Fruit fly (Drosophila melanogaster): ENCODE data around the gene emc.

Gene emc

dm6 chr3L:724518-725341 is 24.5 kb upstream of the emc start (continued):
- TF ChIP-seq B-H1 (GFP tag; IDR thresholded peaks at IDR 0.05) (peak; percentile 83), oc (tag; optimal IDR thresholded peaks at IDR 0.05) (peak; percentile 88), Hr51 (GFP tag; optimal IDR thresholded peaks at IDR 0.05) (peak; percentile 78 to 90), CG8281 (tag; optimal IDR thresholded peaks at IDR 0.05) (peak; percentile 69), CG6813 (GFP tag; optimal IDR thresholded peaks at IDR 0.05) (peak; percentile 93), CG32772 (GFP tag; IDR thresholded peaks at IDR 0.05) (peak; percentile 95), ash1 (GFP tag; optimal IDR thresholded peaks at IDR 0.05) (peak; percentile 17), CG1024 (GFP tag; IDR thresholded peaks at IDR 0.05) (peak; percentile 86), CG11560 (tag; IDR thresholded peaks at IDR 0.05) (peak; percentile 43; the same call in 2 of the 3 replicates), Camta (GFP tag; optimal IDR thresholded peaks at IDR 0.05) (peak; percentile 99), CG5180 (GFP tag; optimal IDR thresholded peaks at IDR 0.05) (peak; percentile 75), CG11456 (GFP tag; IDR thresholded peaks at IDR 0.05) (peak; percentile 80), CG16779 (GFP tag; IDR thresholded peaks at IDR 0.05) (no peak), sens-2 (GFP tag; IDR thresholded peaks at IDR 0.05) (peak; percentile 96), knrl (GFP tag; IDR thresholded peaks at IDR 0.05; ENCODE audit: partially characterized antibody) (peak; percentile 32; the same call in 2 of the 3 replicates), CG11247 (GFP tag; IDR thresholded peaks at IDR 0.05) (peak; percentile 86), unpg (GFP tag; optimal IDR thresholded peaks at IDR 0.05) (peak; percentile 96), nerfin-1 (tag; optimal IDR thresholded peaks at IDR 0.05) (peak; percentile 88), hbn (GFP tag; IDR thresholded peaks at IDR 0.05; ENCODE audit: partially characterized antibody) (no peak), wek (GFP tag; optimal IDR thresholded peaks at IDR 0.05) (peak; percentile 84), salm (tag; optimal IDR thresholded peaks at IDR 0.05) (peak; percentile 94), zen (tag; optimal IDR thresholded peaks at IDR 0.05) (peak; percentile 94), gro (GFP tag; optimal IDR thresholded peaks at IDR 0.05) (peak; percentile 72), tup (GFP tag; optimal IDR thresholded peaks at IDR 0.05) (peak; percentile 82), sug (tag; optimal IDR thresholded peaks at IDR 0.05) (no peak), row (GFP tag; IDR thresholded peaks at IDR 0.05) (peak; percentile 90), sima (GFP tag; optimal IDR thresholded peaks at IDR 0.05) (peak; percentile 73), chn (GFP tag; optimal IDR thresholded peaks at IDR 0.05) (peak; percentile 94), wdn (GFP tag; IDR thresholded peaks at IDR 0.05) (peak; percentile 69; the same call in 1 of the 2 replicates), jigr1 (GFP tag; IDR thresholded peaks at IDR 0.05) (peak; percentile 87; the same call in 2 of the 3 replicates), CG18476 (GFP tag; optimal IDR thresholded peaks at IDR 0.05) (peak; percentile 90), HLH4C (GFP tag; IDR thresholded peaks at IDR 0.05; ENCODE audit: partially characterized antibody) (no peak), CG6272 (GFP tag; IDR thresholded peaks at IDR 0.05) (peak; percentile 81), Mad (GFP tag; optimal IDR thresholded peaks at IDR 0.05) (peak; percentile 91), Sox102F (GFP tag; optimal IDR thresholded peaks at IDR 0.05) (peak; percentile 91), H2.0 (GFP tag; IDR thresholded peaks at IDR 0.05) (peak; percentile 92), ap (GFP tag; IDR thresholded peaks at IDR 0.05) (peak; percentile 90), eve (GFP tag; optimal IDR thresholded peaks at IDR 0.05) (peak in 1 of 2 experiments; percentile 96), kni (GFP tag; optimal IDR thresholded peaks at IDR 0.05) (peak; percentile 91), BEAF-32 (GFP tag; optimal IDR thresholded peaks at IDR 0.05) (no peak), gcm (GFP tag; optimal IDR thresholded peaks at IDR 0.05) (peak; percentile 97), z (GFP tag; IDR thresholded peaks at IDR 0.05) (peak; percentile 71), fd96Cb (tag; optimal IDR thresholded peaks at IDR 0.05) (peak; percentile 93), hkb (optimal IDR thresholded peaks at IDR 0.05) (no peak), hkb (GFP tag; IDR thresholded peaks at IDR 0.05) (peak; percentile 95), CG32767 (GFP tag; IDR thresholded peaks at IDR 0.05) (peak; percentile 92)
